Fruit fly (Drosophila melanogaster) whole organism, pupa: Measurements from ENCODE around the gene Mipp2.

Source experiments
- CG10348 ChIP-seq: fragments of 200-800 bp; sonication (Bioruptor generic); IDR thresholded peaks from 2 replicates; pipeline ENCODE4 v1.3.6; 2022; ENCODE audit warnings: missing biosample characterization, missing genetic modification characterization
- CG12605 ChIP-seq: fragments of 200-800 bp; sonication (Bioruptor generic); IDR thresholded peaks from 2 replicates; pipeline ENCODE4 v1.3.6; 2022; ENCODE audit warnings: missing biosample characterization, missing genetic modification characterization
- CG13204 ChIP-seq: fragments of 200-800 bp; sonication (Bioruptor generic); optimal IDR thresholded peaks from 2 replicates; lab custom pipeline; 2018; ENCODE audit warnings: missing biosample characterization, mild to moderate bottlenecking, missing genetic modification characterization, moderate library complexity
- CG14655 ChIP-seq: fragments of 200-800 bp; sonication (Bioruptor generic); optimal IDR thresholded peaks from 3 replicates; lab custom pipeline; 2017; ENCODE audit warnings: mild to moderate bottlenecking, missing biosample characterization, missing genetic modification reagents, missing genetic modification characterization
- CG15710 ChIP-seq: fragments of 200-800 bp; sonication (Bioruptor generic); optimal IDR thresholded peaks from 2 replicates; lab custom pipeline; 2018; ENCODE audit warnings: missing biosample characterization, mild to moderate bottlenecking, missing genetic modification characterization, moderate library complexity
- CG17806 ChIP-seq: fragments of 200-800 bp; sonication (Bioruptor generic); optimal IDR thresholded peaks from 2 replicates; lab custom pipeline; 2018; ENCODE audit warnings: missing biosample characterization, mild to moderate bottlenecking, missing genetic modification characterization, moderate library complexity
- CG32121 ChIP-seq: fragments of 200-800 bp; sonication (Bioruptor generic); IDR thresholded peaks from 2 replicates; pipeline ENCODE4 v1.3.6; 2022; ENCODE audit warnings: missing biosample characterization, missing genetic modification characterization
- CG34367 ChIP-seq: fragments of 200-800 bp; sonication (Bioruptor generic); optimal IDR thresholded peaks from 2 replicates; lab custom pipeline; 2018; ENCODE audit warnings: missing biosample characterization, mild to moderate bottlenecking, missing genetic modification characterization
- CG4496 ChIP-seq: fragments of 200-800 bp; sonication (Bioruptor generic); IDR thresholded peaks from 3 replicates; pipeline ENCODE4 v1.3.6; 2022; ENCODE audit warnings: missing biosample characterization, missing genetic modification characterization
- CG8159 ChIP-seq: fragments of 200-800 bp; sonication (Bioruptor generic); optimal IDR thresholded peaks from 3 replicates; lab custom pipeline; 2018; ENCODE audit warnings: missing biosample characterization, mild to moderate bottlenecking, missing genetic modification characterization, moderate library complexity
- CG8301 ChIP-seq: fragments of 200-800 bp; sonication (Bioruptor generic); optimal IDR thresholded peaks from 2 replicates; lab custom pipeline; 2018; ENCODE audit warnings: missing biosample characterization, mild to moderate bottlenecking, missing genetic modification characterization
- CG9948 ChIP-seq: fragments of 200-800 bp; sonication (Bioruptor generic); optimal IDR thresholded peaks from 2 replicates; lab custom pipeline; 2018; ENCODE audit warnings: missing biosample characterization, mild to moderate bottlenecking, missing genetic modification characterization, moderate library complexity
- D1 ChIP-seq: fragments of 200-800 bp; sonication (Bioruptor generic); optimal IDR thresholded peaks from 2 replicates; lab custom pipeline; 2018; ENCODE audit warnings: missing biosample characterization, mild to moderate bottlenecking, missing genetic modification characterization, moderate library complexity
- EcR ChIP-seq: fragments of 200-800 bp; sonication (Bioruptor generic); optimal IDR thresholded peaks from 3 replicates; lab custom pipeline; 2019; ENCODE audit warnings: missing biosample characterization, missing genetic modification characterization, mild to moderate bottlenecking, moderate library complexity, missing genetic modification reagents
- Ets98B ChIP-seq: fragments of 200-800 bp; sonication (Bioruptor generic); IDR thresholded peaks from 2 replicates; pipeline ENCODE4 v1.3.6; 2022; ENCODE audit warnings: missing biosample characterization, missing genetic modification characterization
- Pif1A ChIP-seq: fragments of 200-800 bp; sonication (Bioruptor generic); optimal IDR thresholded peaks from 3 replicates; lab custom pipeline; 2016; ENCODE audit warnings: missing biosample characterization, missing genetic modification characterization
- Pif1B ChIP-seq: fragments of 200-800 bp; sonication (Bioruptor generic); optimal IDR thresholded peaks from 3 replicates; lab custom pipeline; 2016; ENCODE audit warnings: missing biosample characterization, missing genetic modification characterization
- Snoo ChIP-seq: fragments of 200-800 bp; sonication (Bioruptor generic); optimal IDR thresholded peaks from 3 replicates; lab custom pipeline; 2017; ENCODE audit warnings: missing biosample characterization, mild to moderate bottlenecking, missing genetic modification characterization, inconsistent platforms
- fd96Ca ChIP-seq: fragments of 200-800 bp; sonication (Bioruptor generic); IDR thresholded peaks from 3 replicates; pipeline ENCODE4 v1.3.6; 2022; ENCODE audit warnings: missing biosample characterization, missing genetic modification characterization
- gl ChIP-seq: fragments of 200-800 bp; sonication (Bioruptor generic); optimal IDR thresholded peaks from 2 replicates; lab custom pipeline; 2018; ENCODE audit warnings: missing biosample characterization, mild to moderate bottlenecking, missing genetic modification characterization
- rn ChIP-seq: fragments of 200-800 bp; sonication (Bioruptor generic); IDR thresholded peaks from 2 replicates; pipeline ENCODE4 v1.3.6; 2022; ENCODE audit warnings: missing biosample characterization, missing genetic modification characterization

Gene Mipp2

dm6 chrX:6062160-6062559 is 29.1 kb downstream of the Mipp2 start:
- TF ChIP-seq EcR (GFP tag; lab: Kevin White, UChicago) = peak; percentile 35
- no peak for TF ChIP-seq CG10348 (GFP tag; lab: Robert Waterston, UW)

dm6 chrX:6059135-6059824 is 32.0 kb downstream of the Mipp2 start:
- TF ChIP-seq D1 (no peak), Pif1A (GFP tag; lab: Kevin White, UChicago) (peak; percentile 78), CG12605 (GFP tag; lab: Robert Waterston, UW) (0 out of 2 replicates have a peak, but pooled peaks have one; percentile 15), CG8159 (tag; lab: Kevin White, UChicago) (peak; percentile 45), CG34367 (peak; percentile 14), CG17806 (tag; lab: Kevin White, UChicago) (peak; percentile 31), CG13204 (GFP tag; lab: Kevin White, UChicago) (no peak), Snoo (peak; percentile 83), CG15710 (tag; lab: Kevin White, UChicago) (peak; percentile 32), fd96Ca (GFP tag; lab: Robert Waterston, UW) (peak; percentile 76; the same call in 2 of the 3 replicates), CG8301 (tag; lab: Kevin White, UChicago) (peak; percentile 64), CG10348 (GFP tag; lab: Robert Waterston, UW) (no peak), rn (peak; percentile 77), EcR (GFP tag; lab: Kevin White, UChicago) (no peak), CG14655 (GFP tag; lab: Kevin White, UChicago) (peak; percentile 54), CG9948 (tag; lab: Kevin White, UChicago) (peak; percentile 20), gl (tag; lab: Kevin White, UChicago) (no peak), CG4496 (GFP tag; lab: Robert Waterston, UW) (peak; percentile 84), CG32121 (GFP tag; lab: Robert Waterston, UW) (peak; percentile 78; the same call in 1 of the 2 replicates), Pif1B (peak; percentile 71), Ets98B (GFP tag; lab: Robert Waterston, UW) (peak; percentile 72)
- TF ChIP-seq, all 21 proteins: peak for 16

dm6 chrX:6054031-6054430 is 37.2 kb downstream of the Mipp2 start:
- peak; percentile 16 for TF ChIP-seq Pif1A (GFP tag; lab: Kevin White, UChicago)
- TF ChIP-seq CG8159 (tag; lab: Kevin White, UChicago) = no peak
- TF ChIP-seq CG12605 (GFP tag; lab: Robert Waterston, UW) = no peak
- TF ChIP-seq CG32121 (GFP tag; lab: Robert Waterston, UW) = no peak
- no peak for TF ChIP-seq EcR (GFP tag; lab: Kevin White, UChicago)
- TF ChIP-seq fd96Ca (GFP tag; lab: Robert Waterston, UW) = no peak; the same call in 2 of the 3 replicates
- TF ChIP-seq CG15710 (tag; lab: Kevin White, UChicago) = no peak
- TF ChIP-seq Pif1B = no peak
- peak; percentile 34; the same call in 1 of the 3 replicates for TF ChIP-seq CG4496 (GFP tag; lab: Robert Waterston, UW)
- no peak for TF ChIP-seq Snoo
- TF ChIP-seq CG17806 (tag; lab: Kevin White, UChicago) = no peak
- TF ChIP-seq Ets98B (GFP tag; lab: Robert Waterston, UW) = no peak
- TF ChIP-seq CG34367 = no peak
- TF ChIP-seq rn = no peak
- no peak for TF ChIP-seq CG13204 (GFP tag; lab: Kevin White, UChicago)
- no peak for TF ChIP-seq gl (tag; lab: Kevin White, UChicago)
- peak; percentile 10 for TF ChIP-seq CG8301 (tag; lab: Kevin White, UChicago)
- TF ChIP-seq CG10348 (GFP tag; lab: Robert Waterston, UW) = no peak
- no peak for TF ChIP-seq CG9948 (tag; lab: Kevin White, UChicago)
- TF ChIP-seq CG14655 (GFP tag; lab: Kevin White, UChicago) = peak; percentile 49
- no peak for TF ChIP-seq D1

- peak; percentile 3 for TF ChIP-seq CG8159 (tag; lab: Kevin White, UChicago)
- TF ChIP-seq Pif1A (GFP tag; lab: Kevin White, UChicago) = no peak
- TF ChIP-seq CG32121 (GFP tag; lab: Robert Waterston, UW) = 0 out of 2 replicates have a peak, but pooled peaks have one; percentile 18
- peak; percentile 68 for TF ChIP-seq CG14655 (GFP tag; lab: Kevin White, UChicago)
- peak; percentile 19 for TF ChIP-seq CG9948 (tag; lab: Kevin White, UChicago)
- peak; percentile 0 for TF ChIP-seq CG17806 (tag; lab: Kevin White, UChicago)
- TF ChIP-seq CG8301 (tag; lab: Kevin White, UChicago) = peak; percentile 60
- TF ChIP-seq gl (tag; lab: Kevin White, UChicago) = no peak
- peak; percentile 43; the same call in 1 of the 3 replicates for TF ChIP-seq fd96Ca (GFP tag; lab: Robert Waterston, UW)
Measured at dm6 chrX:6052855-6053254, 38.4 kb downstream of the Mipp2 start.

dm6 chrX:6050935-6051656 is 40.2 kb downstream of the Mipp2 start:
- TF ChIP-seq CG9948 (tag; lab: Kevin White, UChicago) (peak; percentile 11), CG15710 (tag; lab: Kevin White, UChicago) (no peak), Ets98B (GFP tag; lab: Robert Waterston, UW) (0 out of 2 replicates have a peak, but pooled peaks have one; percentile 8), Pif1A (GFP tag; lab: Kevin White, UChicago) (no peak), CG17806 (tag; lab: Kevin White, UChicago) (peak; percentile 7), CG8159 (tag; lab: Kevin White, UChicago) (no peak), fd96Ca (GFP tag; lab: Robert Waterston, UW) (no peak), rn (no peak), CG4496 (GFP tag; lab: Robert Waterston, UW) (peak; percentile 42; the same call in 1 of the 3 replicates), CG13204 (GFP tag; lab: Kevin White, UChicago) (peak; percentile 20), D1 (peak; percentile 21), CG34367 (no peak), CG10348 (GFP tag; lab: Robert Waterston, UW) (no peak), CG14655 (GFP tag; lab: Kevin White, UChicago) (peak; percentile 53), CG8301 (tag; lab: Kevin White, UChicago) (peak; percentile 9), EcR (GFP tag; lab: Kevin White, UChicago) (no peak), Pif1B (no peak)
- TF ChIP-seq, all 21 proteins: peak for 8
